Worm (Caenorhabditis elegans) whole organism, L1 larva: ENCODE results near the gene cdd-1.

Experiments
- alr-1 ChIP-seq: fragments of 200-800 bp; sonication (Bioruptor generic); optimal IDR thresholded peaks from 2 replicates; lab custom pipeline; 2018; ENCODE audit warnings: borderline replicate concordance, mild to moderate bottlenecking, missing genetic modification characterization, missing compliant biosample characterization
- ama-1 ChIP-seq: fragments of 150-350 bp; optimal IDR thresholded peaks from 2 replicates; lab custom pipeline; 2014
- ceh-63 ChIP-seq: fragments of 200-800 bp; sonication (Bioruptor generic); optimal IDR thresholded peaks from 2 replicates; lab custom pipeline; 2018; ENCODE audit warnings: mild to moderate bottlenecking, missing genetic modification characterization, missing compliant biosample characterization
- ceh-82 ChIP-seq, 3 experiments: fragments of 150-350 bp in 1 of 3; sonication (generic microtip) in 2 of 3; optimal IDR thresholded peaks; 2 replicates each; lab custom pipeline; 2014 to 2017; ENCODE audit warnings: missing biosample characterization in 3 of 3, missing genetic modification characterization in 3 of 3
- nhr-12 ChIP-seq: sonication (generic microtip); optimal IDR thresholded peaks from 2 replicates; lab custom pipeline; 2017; ENCODE audit warnings: missing biosample characterization, missing genetic modification characterization
- nhr-19 ChIP-seq: fragments of 200-800 bp; sonication (Bioruptor generic); conservative IDR thresholded peaks from 2 replicates; pipeline ENCODE4 v1.3.6; 2022; ENCODE audit warnings: missing genetic modification characterization, missing compliant biosample characterization
- nhr-77 ChIP-seq: fragments of 150-350 bp; optimal IDR thresholded peaks from 2 replicates; lab custom pipeline; 2014; ENCODE audit warnings: missing biosample characterization, missing genetic modification characterization

DNA sequence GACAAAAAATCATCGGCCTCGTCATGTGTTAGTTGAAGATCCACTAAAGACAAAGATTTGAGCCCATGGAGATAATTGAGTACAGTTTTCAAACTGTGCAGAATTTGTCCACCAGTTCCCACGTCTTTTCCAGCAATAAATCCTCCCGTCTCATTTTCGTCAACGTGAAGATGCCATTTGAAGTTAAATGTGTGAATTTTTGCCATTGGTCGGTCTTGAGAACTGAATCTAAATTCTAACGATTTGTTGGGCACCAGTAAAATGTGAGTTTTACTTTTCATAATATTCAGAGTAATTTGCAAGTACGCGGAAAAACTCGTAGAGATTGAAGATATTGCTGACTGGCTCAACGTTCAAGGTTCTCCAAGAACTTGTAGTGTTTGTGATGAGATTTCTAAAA lies 19.6 kb upstream of the cdd-1 start:
- TF ChIP-seq ceh-63 (GFP tag; lab: Kevin White, UChicago): no peak
- TF ChIP-seq nhr-19 (GFP tag; lab: Robert Waterston, UW): no peak
- TF ChIP-seq alr-1: no peak
- no peak for TF ChIP-seq nhr-12 (tag; lab: Kevin White, UChicago)
- no peak for TF ChIP-seq nhr-77 (tag; lab: Kevin White, UChicago)
- no peak for TF ChIP-seq ceh-82 (tag; optimal IDR thresholded peaks at IDR 0.05; lab: Kevin White, UChicago)
- TF ChIP-seq ama-1 (lab: Kevin White, UChicago): no peak
